Worm (Caenorhabditis elegans): ENCODE data around the gene msp-19.

- no peak for TF ChIP-seq nhr-6 (tag; optimal IDR thresholded peaks at IDR 0.05)
- TF ChIP-seq nhr-76 (tag; optimal IDR thresholded peaks at IDR 0.05) = no peak
- no peak for TF ChIP-seq ztf-11 (tag; optimal IDR thresholded peaks at IDR 0.05)
- no peak for TF ChIP-seq aly-2 (tag; optimal IDR thresholded peaks at IDR 0.05)
- TF ChIP-seq D1046.2 (GFP tag; IDR thresholded peaks at IDR 0.05) = no peak
- no peak for TF ChIP-seq aha-1 (tag)
- TF ChIP-seq ceh-82 (tag; optimal IDR thresholded peaks at IDR 0.05) = no peak
- TF ChIP-seq ZK546.5 (tag; optimal IDR thresholded peaks at IDR 0.05) = no peak
- TF ChIP-seq hlh-30 (tag; optimal IDR thresholded peaks at IDR 0.05; ENCODE audit: insufficient read depth) = no peak
- TF ChIP-seq pha-4 (GFP tag; IDR thresholded peaks at IDR 0.05) = no peak
- TF ChIP-seq pha-4 (tag; optimal IDR thresholded peaks at IDR 0.05) = no peak
- no peak for TF ChIP-seq snpc-4 (tag; optimal IDR thresholded peaks at IDR 0.05)
- TF ChIP-seq daf-16 (GFP tag; optimal IDR thresholded peaks at IDR 0.05) = no peak
- no peak for TF ChIP-seq daf-16 (tag; optimal IDR thresholded peaks at IDR 0.05)
These were observed 34.1 kb downstream of the msp-19 start for ce11 chrIV:5294467-5294866.
